Worm (Caenorhabditis elegans) whole organism, L1 larva: Measurements from ENCODE around the gene W08G11.3.

Source experiments
- C04F5.9 ChIP-seq: sonication (generic microtip); optimal IDR thresholded peaks from 2 replicates; lab custom pipeline; 2016; ENCODE audit warnings: missing genetic modification characterization, missing compliant biosample characterization
- C16A3.4 ChIP-seq: fragments of 150-350 bp; optimal IDR thresholded peaks from 2 replicates; lab custom pipeline; 2014; ENCODE audit warnings: missing biosample characterization, missing genetic modification characterization
- C34B4.2 ChIP-seq: sonication (generic microtip); optimal IDR thresholded peaks from 2 replicates; lab custom pipeline; 2017; ENCODE audit warnings: mild to moderate bottlenecking, missing genetic modification characterization, missing compliant biosample characterization
- F16B12.6 ChIP-seq: fragments of 150-350 bp; optimal IDR thresholded peaks from 2 replicates; lab custom pipeline; 2014; ENCODE audit warnings: missing biosample characterization, missing genetic modification characterization
- Y116A8C.19 ChIP-seq: sonication (generic microtip); optimal IDR thresholded peaks from 2 replicates; lab custom pipeline; 2016; ENCODE audit warnings: missing compliant biosample characterization, missing genetic modification characterization, borderline replicate concordance
- aha-1 ChIP-seq: fragments of 150-350 bp; optimal IDR thresholded peaks from 2 replicates; lab custom pipeline; 2014; ENCODE audit warnings: missing biosample characterization, missing genetic modification characterization
- alr-1 ChIP-seq: fragments of 200-800 bp; sonication (Bioruptor generic); optimal IDR thresholded peaks from 2 replicates; lab custom pipeline; 2018; ENCODE audit warnings: borderline replicate concordance, mild to moderate bottlenecking, missing genetic modification characterization, missing compliant biosample characterization
- ama-1 ChIP-seq: fragments of 150-350 bp; optimal IDR thresholded peaks from 2 replicates; lab custom pipeline; 2014
- blmp-1 ChIP-seq: fragments of 150-350 bp; optimal IDR thresholded peaks from 2 replicates; lab custom pipeline; 2014; ENCODE audit warnings: missing biosample characterization, missing genetic modification characterization
- ceh-63 ChIP-seq: fragments of 200-800 bp; sonication (Bioruptor generic); optimal IDR thresholded peaks from 2 replicates; lab custom pipeline; 2018; ENCODE audit warnings: mild to moderate bottlenecking, missing genetic modification characterization, missing compliant biosample characterization
- ceh-8 ChIP-seq: fragments of 200-800 bp; sonication (Bioruptor generic); optimal IDR thresholded peaks from 2 replicates; lab custom pipeline; 2018; ENCODE audit warnings: mild to moderate bottlenecking, missing genetic modification characterization, moderate library complexity, missing compliant biosample characterization
- ceh-82 ChIP-seq, 3 experiments: fragments of 150-350 bp in 1 of 3; sonication (generic microtip) in 2 of 3; optimal IDR thresholded peaks; 2 replicates each; lab custom pipeline; 2014 to 2017; ENCODE audit warnings: missing biosample characterization in 3 of 3, missing genetic modification characterization in 3 of 3
- ceh-88 ChIP-seq: fragments of 200-800 bp; sonication (Bioruptor generic); IDR thresholded peaks from 2 replicates; pipeline ENCODE4 v1.3.6; 2022; ENCODE audit warnings: missing genetic modification characterization, missing compliant biosample characterization
- ceh-90 ChIP-seq: sonication (generic microtip); optimal IDR thresholded peaks from 2 replicates; lab custom pipeline; 2016; ENCODE audit warnings: missing genetic modification characterization, missing compliant biosample characterization
- dsc-1 ChIP-seq: sonication (generic microtip); optimal IDR thresholded peaks from 2 replicates; lab custom pipeline; 2016; ENCODE audit warnings: mild to moderate bottlenecking, missing genetic modification characterization, missing compliant biosample characterization
- elt-3 ChIP-seq, 6 experiments: fragments of 150-350 bp in 1 of 6; sonication (generic microtip); optimal IDR thresholded peaks; 2 replicates each; lab custom pipeline; 2017 to 2018; ENCODE audit warnings: missing biosample characterization in 6 of 6, missing genetic modification characterization in 6 of 6, inconsistent platforms in 1 of 6
- ets-5 ChIP-seq: fragments of 200-800 bp; sonication (Bioruptor generic); IDR thresholded peaks from 2 replicates; pipeline ENCODE4 v1.3.6; 2022; ENCODE audit warnings: missing genetic modification characterization, missing compliant biosample characterization
- fkh-10 ChIP-seq: sonication (generic microtip); optimal IDR thresholded peaks from 2 replicates; lab custom pipeline; 2017; ENCODE audit warnings: missing biosample characterization, missing genetic modification reagents, missing genetic modification characterization
- fkh-4 ChIP-seq: sonication (generic microtip); optimal IDR thresholded peaks from 2 replicates; lab custom pipeline; 2016; ENCODE audit warnings: missing compliant biosample characterization, missing genetic modification characterization, borderline replicate concordance
- fos-1 ChIP-seq: fragments of 150-350 bp; optimal IDR thresholded peaks from 2 replicates; lab custom pipeline; 2014; ENCODE audit warnings: missing biosample characterization, missing genetic modification characterization
- grh-1 ChIP-seq: fragments of 200-800 bp; sonication (Bioruptor generic); IDR thresholded peaks from 2 replicates; pipeline ENCODE4 v1.3.6; 2022; ENCODE audit warnings: missing genetic modification reagents, missing genetic modification characterization, missing compliant biosample characterization
- hlh-17 ChIP-seq: fragments of 200-800 bp; sonication (Bioruptor generic); optimal IDR thresholded peaks from 2 replicates; lab custom pipeline; 2018; ENCODE audit warnings: missing genetic modification characterization, mild to moderate bottlenecking, missing compliant biosample characterization, moderate library complexity, borderline replicate concordance
- hlh-4 ChIP-seq: sonication (generic microtip); optimal IDR thresholded peaks from 2 replicates; lab custom pipeline; 2016; ENCODE audit warnings: mild to moderate bottlenecking, missing genetic modification characterization, missing compliant biosample characterization
- irx-1 ChIP-seq: sonication (generic microtip); optimal IDR thresholded peaks from 2 replicates; lab custom pipeline; 2016; ENCODE audit warnings: missing genetic modification characterization, missing compliant biosample characterization
- isw-1 ChIP-seq: fragments of 200-800 bp; sonication (Bioruptor generic); IDR thresholded peaks from 2 replicates; pipeline ENCODE4 v1.3.6; 2022; ENCODE audit warnings: missing genetic modification characterization, missing compliant biosample characterization
- jun-1 ChIP-seq: fragments of 150-350 bp; optimal IDR thresholded peaks from 2 replicates; lab custom pipeline; 2014; ENCODE audit warnings: missing biosample characterization, missing genetic modification reagents, missing genetic modification characterization
- lin-13 ChIP-seq: fragments of 150-350 bp; optimal IDR thresholded peaks from 2 replicates; lab custom pipeline; 2014; ENCODE audit warnings: missing biosample characterization, missing genetic modification reagents, missing genetic modification characterization
- lin-15B ChIP-seq: fragments of 150-350 bp; sonication (generic microtip); optimal IDR thresholded peaks from 3 replicates; lab custom pipeline; 2014; ENCODE audit warnings: missing biosample characterization, missing genetic modification characterization
- lin-35 ChIP-seq, 2 experiments: fragments of 150-350 bp; optimal IDR thresholded peaks; 2 replicates each; lab custom pipeline; 2014; ENCODE audit warnings: missing biosample characterization in 2 of 2, missing genetic modification characterization in 2 of 2, missing genetic modification reagents in 2 of 2
- lin-39 ChIP-seq: fragments of 150-350 bp; optimal IDR thresholded peaks from 2 replicates; lab custom pipeline; 2014; ENCODE audit warnings: missing biosample characterization, missing genetic modification reagents, missing genetic modification characterization
- lsy-2 ChIP-seq, 2 experiments: fragments of 150-350 bp; optimal IDR thresholded peaks; 2 replicates each; lab custom pipeline; 2014; ENCODE audit warnings: missing biosample characterization in 2 of 2, missing genetic modification characterization in 2 of 2
- mab-9 ChIP-seq: fragments of 200-800 bp; sonication (Bioruptor generic); IDR thresholded peaks from 2 replicates; pipeline ENCODE4 v1.3.6; 2022; ENCODE audit warnings: missing genetic modification reagents, missing genetic modification characterization, missing compliant biosample characterization
- mdl-1 ChIP-seq, 2 experiments: fragments of 150-350 bp; optimal IDR thresholded peaks; 2 replicates each; lab custom pipeline; 2014 to 2017; ENCODE audit warnings: missing biosample characterization in 2 of 2, missing genetic modification characterization in 2 of 2, inconsistent platforms in 1 of 2
- mef-2 ChIP-seq: fragments of 150-350 bp; optimal IDR thresholded peaks from 2 replicates; lab custom pipeline; 2014; ENCODE audit warnings: missing biosample characterization, missing genetic modification characterization
- nhr-11 ChIP-seq: fragments of 150-350 bp; optimal IDR thresholded peaks from 2 replicates; lab custom pipeline; 2014; ENCODE audit warnings: missing biosample characterization, missing genetic modification characterization
- nhr-19 ChIP-seq: fragments of 200-800 bp; sonication (Bioruptor generic); conservative IDR thresholded peaks from 2 replicates; pipeline ENCODE4 v1.3.6; 2022; ENCODE audit warnings: missing genetic modification characterization, missing compliant biosample characterization
- nhr-20 ChIP-seq: sonication (generic microtip); optimal IDR thresholded peaks from 2 replicates; lab custom pipeline; 2016; ENCODE audit warnings: mild to moderate bottlenecking, missing genetic modification characterization, missing compliant biosample characterization
- nhr-237 ChIP-seq: fragments of 150-350 bp; optimal IDR thresholded peaks from 2 replicates; lab custom pipeline; 2014; ENCODE audit warnings: missing biosample characterization, missing genetic modification characterization
- nhr-28 ChIP-seq: fragments of 150-350 bp; optimal IDR thresholded peaks from 2 replicates; lab custom pipeline; 2014; ENCODE audit warnings: missing biosample characterization, missing genetic modification characterization
- pax-3 ChIP-seq: fragments of 200-800 bp; sonication (Bioruptor generic); optimal IDR thresholded peaks from 2 replicates; lab custom pipeline; 2018; ENCODE audit warnings: mild to moderate bottlenecking, missing genetic modification characterization, moderate library complexity, missing compliant biosample characterization
- pqm-1 ChIP-seq: sonication (generic microtip); optimal IDR thresholded peaks from 3 replicates; lab custom pipeline; 2017; ENCODE audit warnings: missing biosample characterization, missing genetic modification characterization
- rnt-1 ChIP-seq: sonication (generic microtip); optimal IDR thresholded peaks from 2 replicates; lab custom pipeline; 2016; ENCODE audit warnings: mild to moderate bottlenecking, missing genetic modification characterization, moderate library complexity, missing compliant biosample characterization
- skn-1 ChIP-seq: fragments of 150-350 bp; optimal IDR thresholded peaks from 2 replicates; lab custom pipeline; 2014; ENCODE audit warnings: missing biosample characterization, missing genetic modification characterization
- snpc-4 ChIP-seq: fragments of 150-350 bp; optimal IDR thresholded peaks from 2 replicates; lab custom pipeline; 2014; ENCODE audit warnings: missing biosample characterization, missing genetic modification characterization
- snu-23 ChIP-seq: sonication (generic microtip); optimal IDR thresholded peaks from 2 replicates; lab custom pipeline; 2016; ENCODE audit warnings: missing genetic modification characterization, missing compliant biosample characterization
- sptf-1 ChIP-seq: fragments of 150-350 bp; optimal IDR thresholded peaks from 2 replicates; lab custom pipeline; 2014; ENCODE audit warnings: missing biosample characterization, missing genetic modification characterization
- sup-37 ChIP-seq: fragments of 200-800 bp; sonication (Bioruptor generic); optimal IDR thresholded peaks from 2 replicates; lab custom pipeline; 2018; ENCODE audit warnings: mild to moderate bottlenecking, missing genetic modification characterization, missing compliant biosample characterization
- swsn-7 ChIP-seq: sonication (generic microtip); optimal IDR thresholded peaks from 2 replicates; lab custom pipeline; 2016; ENCODE audit warnings: missing genetic modification characterization, missing compliant biosample characterization
- tlp-1 ChIP-seq: fragments of 150-350 bp; optimal IDR thresholded peaks from 2 replicates; lab custom pipeline; 2014; ENCODE audit warnings: missing biosample characterization, missing genetic modification characterization
- unc-30 ChIP-seq: sonication (generic microtip); optimal IDR thresholded peaks from 2 replicates; lab custom pipeline; 2017; ENCODE audit warnings: missing biosample characterization, missing genetic modification characterization
- unc-62 ChIP-seq: fragments of 150-350 bp; optimal IDR thresholded peaks from 2 replicates; lab custom pipeline; 2014; ENCODE audit warnings: missing biosample characterization, missing genetic modification reagents, missing genetic modification characterization
- xbp-1 ChIP-seq: sonication (generic microtip); optimal IDR thresholded peaks from 2 replicates; lab custom pipeline; 2016; ENCODE audit warnings: missing genetic modification characterization, missing compliant biosample characterization
- zag-1 ChIP-seq: fragments of 150-350 bp; optimal IDR thresholded peaks from 2 replicates; lab custom pipeline; 2014; ENCODE audit warnings: missing biosample characterization, missing genetic modification characterization
- ztf-4 ChIP-seq: fragments of 150-350 bp; optimal IDR thresholded peaks from 2 replicates; lab custom pipeline; 2014; ENCODE audit warnings: missing biosample characterization, missing genetic modification characterization

The W08G11.3 gene

DNA sequence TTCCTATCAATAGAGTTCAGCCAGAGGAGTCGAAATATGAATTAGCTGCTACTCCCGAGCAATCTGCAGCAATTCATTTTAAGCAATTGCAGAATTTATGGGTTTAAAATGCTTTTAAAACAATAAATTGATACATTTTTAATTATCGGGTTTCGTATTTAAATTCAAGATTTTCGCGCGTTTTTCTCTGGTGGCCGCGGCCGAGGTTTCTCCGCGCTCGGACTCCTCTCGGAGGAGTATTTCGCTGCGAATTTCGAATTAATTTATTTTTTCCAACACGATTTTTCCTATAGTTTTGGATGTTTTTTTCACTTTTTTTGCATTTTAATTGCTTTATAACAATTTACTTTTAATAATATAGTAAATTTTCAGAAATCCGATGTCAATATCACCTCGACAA, 34.0 kb downstream of the W08G11.3 start, which contains the start of gene F13A7.14:
F13A7.14 (plus strand) TSS at position 373 of the 400 bp plus-strand sequence.
- TF ChIP-seq grh-1 (peak; percentile 86), mdl-1 (tag; optimal IDR thresholded peaks at IDR 0.05; lab: Kevin White, UChicago) (peak in 1 of 2 experiments; percentile 47), swsn-7 (tag; lab: Kevin White, UChicago) (peak; percentile 89), lin-15B (tag; lab: Kevin White, UChicago) (peak; percentile 64), C04F5.9 (peak; percentile 88), nhr-19 (peak; percentile 91), mab-9 (GFP tag; lab: Robert Waterston, UW) (peak; percentile 94), lsy-2 (tag; optimal IDR thresholded peaks at IDR 0.05; lab: Kevin White, UChicago) (peak; percentile 79 to 89), hlh-4 (tag; lab: Kevin White, UChicago) (peak; percentile 82), zag-1 (tag; lab: Kevin White, UChicago) (no peak), F16B12.6 (tag; lab: Kevin White, UChicago) (peak; percentile 15), ceh-82 (tag; optimal IDR thresholded peaks at IDR 0.05; lab: Kevin White, UChicago) (peak; percentile 68 to 81 (median 70)), nhr-237 (no peak), C34B4.2 (tag; lab: Kevin White, UChicago) (no peak), irx-1 (tag; lab: Kevin White, UChicago) (peak; percentile 96), unc-62 (GFP tag; lab: Kevin White, UChicago) (no peak), blmp-1 (tag; lab: Kevin White, UChicago) (peak; percentile 46), snu-23 (peak; percentile 90), sup-37 (GFP tag; lab: Kevin White, UChicago) (peak; percentile 85), skn-1 (peak; percentile 85), rnt-1 (tag; lab: Kevin White, UChicago) (peak; percentile 99), ama-1 (lab: Kevin White, UChicago) (no peak), fos-1 (tag; lab: Kevin White, UChicago) (no peak), lin-39 (tag; lab: Kevin White, UChicago) (peak; percentile 78), sptf-1 (no peak), Y116A8C.19 (peak; percentile 83), fkh-4 (tag; lab: Kevin White, UChicago) (peak; percentile 97), elt-3 (tag; optimal IDR thresholded peaks at IDR 0.05; lab: Kevin White, UChicago) (peak in 2 of 6 experiments; percentile 29 to 87), ceh-63 (GFP tag; lab: Kevin White, UChicago) (peak; percentile 32), fkh-10 (GFP tag; lab: Kevin White, UChicago) (no peak), pax-3 (tag; lab: Kevin White, UChicago) (peak; percentile 94), ets-5 (GFP tag; lab: Robert Waterston, UW) (no peak), aha-1 (tag; lab: Kevin White, UChicago) (no peak), alr-1 (no peak), isw-1 (GFP tag; lab: Robert Waterston, UW) (peak; percentile 82), dsc-1 (tag; lab: Kevin White, UChicago) (peak; percentile 96), tlp-1 (tag; lab: Kevin White, UChicago) (no peak), xbp-1 (tag; lab: Kevin White, UChicago) (peak; percentile 91), pqm-1 (no peak), jun-1 (tag; lab: Kevin White, UChicago) (peak; percentile 54), unc-30 (tag; lab: Kevin White, UChicago) (no peak), lin-35 (GFP tag; optimal IDR thresholded peaks at IDR 0.05; lab: Kevin White, UChicago) (peak; percentile 96 to 97), hlh-17 (GFP tag; lab: Kevin White, UChicago) (peak; percentile 67), nhr-28 (tag; lab: Kevin White, UChicago) (no peak), lin-13 (GFP tag; lab: Kevin White, UChicago) (peak; percentile 66), snpc-4 (tag; lab: Kevin White, UChicago) (peak; percentile 84), nhr-20 (tag; lab: Kevin White, UChicago) (peak; percentile 92), C16A3.4 (tag; lab: Kevin White, UChicago) (peak; percentile 76), ztf-4 (peak; percentile 58), ceh-8 (GFP tag; lab: Kevin White, UChicago) (peak; percentile 61), ceh-90 (tag; lab: Kevin White, UChicago) (peak; percentile 95), mef-2 (no peak), ceh-88 (GFP tag; lab: Robert Waterston, UW) (peak; percentile 71), nhr-11 (tag; lab: Kevin White, UChicago) (peak; percentile 25)
